Worm (Caenorhabditis elegans) whole organism, midembryonic: Measurements from ENCODE around the gene W03F8.4.

Experiments used
- T22C8.4 ChIP-seq: fragments of 200-800 bp; sonication (Bioruptor generic); IDR thresholded peaks from 2 replicates; pipeline ENCODE4 v1.3.6; 2022; ENCODE audit warnings: missing genetic modification characterization, missing compliant biosample characterization
- flt-1 ChIP-seq: fragments of 200-800 bp; sonication (Bioruptor generic); IDR thresholded peaks from 2 replicates; pipeline ENCODE4 v1.3.6; 2022; ENCODE audit warnings: missing genetic modification characterization, missing compliant biosample characterization
- med-1 ChIP-seq: sonication (generic microtip); optimal IDR thresholded peaks from 2 replicates; lab custom pipeline; 2017; ENCODE audit warnings: missing genetic modification characterization, mild to moderate bottlenecking, missing compliant biosample characterization, antibody characterized with exemption, missing genetic modification reagents; ENCODE audit not compliant: insufficient read depth
- ref-1 ChIP-seq: fragments of 200-800 bp; sonication (Bioruptor generic); conservative IDR thresholded peaks from 2 replicates; pipeline ENCODE4 v1.3.6; 2022; ENCODE audit warnings: missing genetic modification reagents, missing genetic modification characterization, missing compliant biosample characterization
- ztf-29 ChIP-seq: fragments of 200-800 bp; sonication (Bioruptor generic); IDR thresholded peaks from 2 replicates; pipeline ENCODE4 v1.3.6; 2022; ENCODE audit warnings: missing genetic modification reagents, missing genetic modification characterization, missing compliant biosample characterization

DNA sequence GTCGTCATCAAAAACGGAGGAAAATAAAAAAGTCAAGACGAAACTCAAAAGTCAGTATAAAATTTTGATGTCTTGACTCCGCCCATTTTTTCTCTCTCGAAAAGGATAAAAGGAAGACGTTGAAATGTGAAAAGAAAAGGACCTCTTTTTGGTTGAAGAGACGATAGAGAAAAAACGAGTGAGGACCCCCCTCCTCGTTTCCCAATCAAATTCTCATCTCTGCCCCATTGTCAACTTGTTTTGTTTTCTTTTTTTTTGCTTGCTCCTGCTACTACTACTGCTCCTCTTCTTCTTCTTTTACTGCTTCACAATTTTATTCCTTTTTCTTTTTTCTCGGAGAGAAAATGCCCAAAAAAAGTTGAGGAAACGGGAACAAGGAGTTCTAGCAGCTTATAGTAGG is 46.1 kb upstream of the W03F8.4 start:
- TF ChIP-seq ztf-29 (GFP tag; lab: Robert Waterston, UW): no peak
- no peak for TF ChIP-seq flt-1 (GFP tag; lab: Robert Waterston, UW)
- TF ChIP-seq med-1 (GFP tag; lab: Kevin White, UChicago): no peak
- no peak for TF ChIP-seq ref-1 (GFP tag; lab: Robert Waterston, UW)
- no peak for TF ChIP-seq T22C8.4 (GFP tag; lab: Robert Waterston, UW)
